Worm (Caenorhabditis elegans): ENCODE data around the gene C50D2.7.

DNA sequence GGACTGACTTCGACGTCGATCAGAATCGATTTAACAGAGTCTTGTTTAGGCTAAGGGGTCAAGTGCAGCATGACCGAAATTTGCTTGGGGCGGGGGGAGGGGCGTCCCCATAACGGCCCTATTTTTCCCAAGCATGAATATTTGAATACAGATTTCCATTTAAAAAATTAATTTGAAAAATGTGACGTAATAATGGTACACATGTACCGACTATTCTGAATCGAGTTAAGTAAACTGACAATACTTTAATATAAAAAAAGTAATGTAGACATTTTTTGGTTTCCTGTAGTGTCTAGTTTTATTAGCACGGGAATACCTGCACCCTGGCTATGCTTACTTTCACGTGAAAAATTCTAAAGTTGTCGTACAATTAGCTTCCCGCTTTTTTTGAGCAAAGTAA lies 8.3 kb downstream of the C50D2.7 start:
- TF ChIP-seq egl-27 (tag; optimal IDR thresholded peaks at IDR 0.05) (no peak), duxl-1 (tag; optimal IDR thresholded peaks at IDR 0.05; ENCODE audit: poor library complexity) (no peak), daf-12 (tag; optimal IDR thresholded peaks at IDR 0.05) (no peak)
